Fruit fly (Drosophila melanogaster) whole organism, larva: ENCODE measurements around the gene cyc.

ENCODE experiments used
- noc ChIP-seq: fragments of 200-800 bp; sonication (Bioruptor generic); optimal IDR thresholded peaks from 3 replicates; lab custom pipeline; 2019; ENCODE audit warnings: missing biosample characterization, mild to moderate bottlenecking, missing genetic modification characterization, moderate library complexity

The cyc gene

dm6 chr3L:19815472-19816150 lies at the start of gene cyc:
Gene cyc, minus strand, starts transcription at chr3L:19815938.
- TF ChIP-seq noc (tag; lab: Kevin White, UChicago) = no peak

- TF ChIP-seq noc (tag; lab: Kevin White, UChicago) = peak; percentile 34
Observed at dm6 chr3L:19861215-19861614, 45.5 kb upstream of the cyc start.

- TF ChIP-seq noc (tag; lab: Kevin White, UChicago) = no peak
Observed at dm6 chr3L:19857923-19858490, 42.3 kb upstream of the cyc start.

dm6 chr3L:19848080-19848479 lies 32.3 kb upstream of the cyc start:
- no peak for TF ChIP-seq noc (tag; lab: Kevin White, UChicago)

- TF ChIP-seq noc (tag; lab: Kevin White, UChicago) = peak; percentile 33
Observed at dm6 chr3L:19846960-19847359, 31.2 kb upstream of the cyc start.

dm6 chr3L:19845907-19846301 lies 30.2 kb upstream of the cyc start:
- no peak for TF ChIP-seq noc (tag; lab: Kevin White, UChicago)

- peak; percentile 82 for TF ChIP-seq noc (tag; lab: Kevin White, UChicago)
Observed at dm6 chr3L:19845047-19845906, 29.5 kb upstream of the cyc start, which contains the start of gene Papss. Gene Papss, plus strand, starts transcription at chr3L:19845293.

- TF ChIP-seq noc (tag; lab: Kevin White, UChicago) = no peak
Observed at dm6 chr3L:19844507-19844906, 28.8 kb upstream of the cyc start.

- no peak for TF ChIP-seq noc (tag; lab: Kevin White, UChicago)
Observed at dm6 chr3L:19836375-19836937, 20.7 kb upstream of the cyc start, which contains the start of gene kto. Gene kto, plus strand, starts transcription at chr3L:19836614.

dm6 chr3L:19834143-19834794 lies 18.5 kb upstream of the cyc start, which contains the start of the genes trc and CG32221:
Gene trc, minus strand, starts transcription at chr3L:19834304.
Gene CG32221, plus strand, starts transcription at chr3L:19834670.
- no peak for TF ChIP-seq noc (tag; lab: Kevin White, UChicago)

dm6 chr3L:19833227-19833626 lies 17.5 kb upstream of the cyc start:
- TF ChIP-seq noc (tag; lab: Kevin White, UChicago) = no peak

- TF ChIP-seq noc (tag; lab: Kevin White, UChicago) = no peak
Observed at dm6 chr3L:19818701-19819100, 3.0 kb upstream of the cyc start.

dm6 chr3L:19817807-19818531 lies 2.2 kb upstream of the cyc start, which contains the start of the genes Fibp and Deaf1:
Gene Fibp, minus strand, starts transcription at chr3L:19817967.
Gene Deaf1, plus strand, starts transcription at chr3L:19818174.
- peak; percentile 82 for TF ChIP-seq noc (tag; lab: Kevin White, UChicago)
